Worm (Caenorhabditis elegans) whole organism, mixed stage, embryonic: ENCODE measurements around the gene F26D2.3.

Source experiments
- M03D4.4 ChIP-seq: sonication (generic microtip); optimal IDR thresholded peaks from 2 replicates; lab custom pipeline; 2017; ENCODE audit warnings: mild to moderate bottlenecking, missing genetic modification characterization, missing compliant biosample characterization
- bed-3 ChIP-seq: fragments of 200-800 bp; sonication (Bioruptor generic); optimal IDR thresholded peaks from 3 replicates; lab custom pipeline; 2018; ENCODE audit warnings: mild to moderate bottlenecking, missing genetic modification characterization, moderate library complexity, missing compliant biosample characterization
- lin-32 ChIP-seq: fragments of 200-800 bp; sonication (Bioruptor generic); optimal IDR thresholded peaks from 2 replicates; lab custom pipeline; 2018; ENCODE audit warnings: mild to moderate bottlenecking, missing genetic modification characterization, missing compliant biosample characterization
- nhr-28 ChIP-seq: fragments of 150-350 bp; optimal IDR thresholded peaks from 2 replicates; lab custom pipeline; 2014; ENCODE audit warnings: missing biosample characterization, missing genetic modification characterization
- pha-4 ChIP-seq: fragments of 150-350 bp; optimal IDR thresholded peaks from 2 replicates; lab custom pipeline; 2018; ENCODE audit warnings: missing biosample characterization, missing genetic modification reagents, missing genetic modification characterization
- unc-62 ChIP-seq: fragments of 150-350 bp; optimal IDR thresholded peaks from 2 replicates; lab custom pipeline; 2014; ENCODE audit warnings: missing biosample characterization, missing genetic modification reagents, missing genetic modification characterization

DNA sequence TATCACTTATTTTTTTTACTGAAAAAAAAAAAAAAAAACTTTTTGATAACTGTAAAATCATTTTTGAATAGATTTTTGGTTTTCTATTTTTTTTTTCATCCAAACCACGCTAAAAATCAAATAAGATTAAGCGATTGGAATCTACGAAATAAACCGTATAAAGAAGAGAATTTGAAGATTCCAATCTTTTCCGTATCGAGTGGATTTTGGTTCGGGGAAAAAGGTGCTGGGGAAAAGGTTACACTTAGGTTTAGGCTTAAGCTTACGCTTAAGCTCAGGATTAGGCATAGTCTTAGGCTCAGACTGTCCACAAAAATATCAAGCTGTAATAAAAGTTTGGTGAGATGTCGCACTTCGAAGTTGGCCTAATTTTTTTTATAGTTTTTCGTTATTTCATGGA is 12.0 kb upstream of the F26D2.3 start, which contains the start of gene F13A7.12:
- TF ChIP-seq pha-4 (tag; lab: Kevin White, UChicago): no peak
- no peak for TF ChIP-seq nhr-28 (tag; lab: Kevin White, UChicago)
- no peak for TF ChIP-seq unc-62
- no peak for TF ChIP-seq M03D4.4 (tag; lab: Kevin White, UChicago)
- no peak for TF ChIP-seq lin-32 (GFP tag; lab: Kevin White, UChicago)
- TF ChIP-seq bed-3 (GFP tag; lab: Kevin White, UChicago): no peak
